Worm (Caenorhabditis elegans): Measurements from ENCODE around the gene sri-21.

The sri-21 gene

DNA sequence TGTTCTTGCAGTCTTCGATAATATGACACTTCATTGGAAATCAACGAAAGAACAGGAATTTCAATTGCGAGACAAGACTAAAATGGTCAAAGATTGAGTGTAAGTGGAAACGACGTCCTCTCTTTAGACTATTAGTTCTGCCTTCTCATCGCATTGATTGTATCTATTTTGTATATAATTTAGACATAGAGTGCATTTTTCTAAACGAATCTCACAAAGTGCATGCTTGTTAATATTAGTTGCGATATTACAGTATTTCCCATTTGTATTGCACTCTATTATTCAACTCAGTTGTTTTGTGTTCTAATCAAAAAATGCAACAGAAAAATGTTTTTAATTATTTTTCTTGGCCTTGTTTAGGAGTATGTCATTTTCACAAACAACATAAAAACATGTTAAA lies 11.3 kb upstream of the sri-21 start, which contains the start of gene nhr-93:
nhr-93 (minus strand) TSS at position 101 of the 400 bp plus-strand sequence.
- no peak for TF ChIP-seq ceh-16 (tag; optimal IDR thresholded peaks at IDR 0.05)
- no peak for TF ChIP-seq nhr-23 (tag; optimal IDR thresholded peaks at IDR 0.05)
- TF ChIP-seq snpc-4 (tag; optimal IDR thresholded peaks at IDR 0.05) = no peak
- no peak for TF ChIP-seq nhr-77 (tag; optimal IDR thresholded peaks at IDR 0.05)
- no peak for TF ChIP-seq nhr-12 (tag; optimal IDR thresholded peaks at IDR 0.05)
- no peak for TF ChIP-seq nhr-21 (tag; optimal IDR thresholded peaks at IDR 0.05)
- no peak for TF ChIP-seq sma-3 (GFP tag; optimal IDR thresholded peaks at IDR 0.05)
- no peak for TF ChIP-seq aly-2 (tag; optimal IDR thresholded peaks at IDR 0.05)
- no peak for TF ChIP-seq egl-27 (tag; optimal IDR thresholded peaks at IDR 0.05)
- no peak for TF ChIP-seq peb-1 (tag; optimal IDR thresholded peaks at IDR 0.05)
- no peak for TF ChIP-seq unc-39 (tag; optimal IDR thresholded peaks at IDR 0.05)
- TF ChIP-seq nhr-25 (tag; optimal IDR thresholded peaks at IDR 0.05) = no peak
- no peak for TF ChIP-seq nhr-11 (tag; optimal IDR thresholded peaks at IDR 0.05)
- TF ChIP-seq crh-2 (tag; optimal IDR thresholded peaks at IDR 0.05) = no peak
- no peak for TF ChIP-seq zag-1 (tag; optimal IDR thresholded peaks at IDR 0.05)
- TF ChIP-seq lin-39 (tag; optimal IDR thresholded peaks at IDR 0.05) = no peak
- no peak for TF ChIP-seq lin-13 (GFP tag; optimal IDR thresholded peaks at IDR 0.05)
- no peak for TF ChIP-seq lsy-2 (tag; optimal IDR thresholded peaks at IDR 0.05)
- no peak for TF ChIP-seq gmeb-1 (tag; optimal IDR thresholded peaks at IDR 0.05)
- TF ChIP-seq mab-5 (tag; optimal IDR thresholded peaks at IDR 0.05) = no peak

DNA sequence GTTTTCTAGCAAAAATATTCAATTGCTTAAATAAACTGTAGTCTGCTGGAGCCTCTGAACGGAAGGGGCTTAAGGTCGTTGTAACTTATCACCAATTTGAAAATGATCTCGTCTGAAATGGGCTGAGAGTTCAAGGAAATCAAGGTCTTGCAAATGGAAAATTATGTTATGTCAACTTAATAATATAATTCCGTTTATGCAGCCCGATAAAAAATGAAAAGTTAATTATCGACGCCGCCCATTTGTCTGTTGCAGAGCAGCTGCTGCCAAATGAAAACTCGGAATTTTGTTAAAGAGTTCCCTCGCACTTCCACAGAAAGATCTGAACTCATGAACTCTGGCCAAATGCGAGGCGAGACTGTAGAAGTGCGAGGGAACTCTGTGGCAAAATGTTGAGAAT lies 8.5 kb upstream of the sri-21 start, which contains the start of gene srbc-67:
srbc-67 (minus strand) TSS at position 101 of the 400 bp plus-strand sequence.
- TF ChIP-seq unc-39 (tag; optimal IDR thresholded peaks at IDR 0.05) = no peak
- no peak for TF ChIP-seq unc-62 (GFP tag; optimal IDR thresholded peaks at IDR 0.05)
- TF ChIP-seq sem-4 (tag; optimal IDR thresholded peaks at IDR 0.05) = no peak
- TF ChIP-seq ZK546.5 (tag; optimal IDR thresholded peaks at IDR 0.05) = no peak
- no peak for TF ChIP-seq nhr-237 (tag; optimal IDR thresholded peaks at IDR 0.05)
- TF ChIP-seq sma-3 (GFP tag; optimal IDR thresholded peaks at IDR 0.05) = no peak
- TF ChIP-seq aly-2 (tag; optimal IDR thresholded peaks at IDR 0.05) = no peak
- TF ChIP-seq F13H6.1 (tag; optimal IDR thresholded peaks at IDR 0.05) = no peak
- TF ChIP-seq mbf-1 (tag; optimal IDR thresholded peaks at IDR 0.05) = no peak
- TF ChIP-seq sma-9 (GFP tag; optimal IDR thresholded peaks at IDR 0.05) = no peak
- no peak for TF ChIP-seq sma-9 (tag; optimal IDR thresholded peaks at IDR 0.05)

DNA sequence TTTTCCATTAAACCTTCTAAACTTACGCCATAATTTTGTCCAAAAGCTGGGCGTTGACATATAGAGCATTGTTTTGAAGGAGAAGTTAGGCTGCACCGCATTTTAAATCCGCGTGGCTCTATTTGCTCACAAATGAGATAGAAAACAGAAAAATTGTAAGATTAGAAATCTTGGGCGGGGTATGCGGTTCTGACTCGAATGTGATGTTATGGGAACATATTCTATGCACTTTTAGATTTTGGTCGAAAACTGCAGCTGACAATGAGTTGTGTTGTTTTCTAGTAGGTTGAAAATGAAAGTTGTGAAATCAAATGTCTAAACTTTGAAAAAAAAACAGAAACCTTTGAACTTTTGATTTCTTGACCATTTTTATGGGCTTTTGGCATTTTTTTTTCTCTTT lies 6.3 kb upstream of the sri-21 start, which contains the start of gene nhr-222:
nhr-222 (minus strand) TSS at position 101 of the 400 bp plus-strand sequence.
- TF ChIP-seq unc-39 (tag; optimal IDR thresholded peaks at IDR 0.05) = no peak
- no peak for TF ChIP-seq sma-9 (GFP tag; optimal IDR thresholded peaks at IDR 0.05)
- TF ChIP-seq sma-9 (tag; optimal IDR thresholded peaks at IDR 0.05) = no peak
- TF ChIP-seq ama-1 (optimal IDR thresholded peaks at IDR 0.05) = no peak
- TF ChIP-seq crh-2 (tag; optimal IDR thresholded peaks at IDR 0.05) = no peak
- no peak for TF ChIP-seq snpc-4 (tag; optimal IDR thresholded peaks at IDR 0.05)
- TF ChIP-seq lin-13 (GFP tag; optimal IDR thresholded peaks at IDR 0.05) = no peak
- TF ChIP-seq sem-4 (tag; optimal IDR thresholded peaks at IDR 0.05) = no peak
- no peak for TF ChIP-seq ZK546.5 (tag; optimal IDR thresholded peaks at IDR 0.05)
- TF ChIP-seq unc-62 (GFP tag; optimal IDR thresholded peaks at IDR 0.05) = no peak
- TF ChIP-seq nhr-11 (tag; optimal IDR thresholded peaks at IDR 0.05) = no peak
- no peak for TF ChIP-seq F13H6.1 (tag; optimal IDR thresholded peaks at IDR 0.05)
- TF ChIP-seq ztf-1 (GFP tag; conservative IDR thresholded peaks at IDR 0.05) = no peak
- TF ChIP-seq skn-1 (tag; optimal IDR thresholded peaks at IDR 0.05) = no peak

DNA sequence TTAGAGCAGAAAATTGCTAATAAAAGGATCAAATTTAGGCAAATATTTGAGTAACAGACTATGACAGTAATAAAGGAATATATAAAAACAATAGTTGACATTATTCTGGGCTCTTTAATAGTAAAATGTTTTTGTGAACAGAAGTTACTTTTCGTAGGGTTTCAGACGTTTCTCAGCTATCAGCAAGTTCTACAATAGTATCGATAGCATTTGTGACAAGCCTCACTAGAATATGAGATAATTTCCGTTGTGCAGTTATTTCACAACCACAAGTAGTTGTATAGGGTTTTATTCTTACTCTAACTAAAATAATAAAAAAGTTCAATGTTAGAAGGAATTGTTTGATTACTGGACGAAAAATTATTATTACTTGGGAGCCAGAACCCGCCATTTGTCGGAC lies 3.1 kb upstream of the sri-21 start, which contains the start of gene srbc-68:
srbc-68 (minus strand) TSS at position 101 of the 400 bp plus-strand sequence.
- TF ChIP-seq lin-11 (tag; optimal IDR thresholded peaks at IDR 0.05) = no peak
- no peak for TF ChIP-seq dmd-4 (tag; optimal IDR thresholded peaks at IDR 0.05)
- no peak for TF ChIP-seq R02D3.7 (tag; optimal IDR thresholded peaks at IDR 0.05)

DNA sequence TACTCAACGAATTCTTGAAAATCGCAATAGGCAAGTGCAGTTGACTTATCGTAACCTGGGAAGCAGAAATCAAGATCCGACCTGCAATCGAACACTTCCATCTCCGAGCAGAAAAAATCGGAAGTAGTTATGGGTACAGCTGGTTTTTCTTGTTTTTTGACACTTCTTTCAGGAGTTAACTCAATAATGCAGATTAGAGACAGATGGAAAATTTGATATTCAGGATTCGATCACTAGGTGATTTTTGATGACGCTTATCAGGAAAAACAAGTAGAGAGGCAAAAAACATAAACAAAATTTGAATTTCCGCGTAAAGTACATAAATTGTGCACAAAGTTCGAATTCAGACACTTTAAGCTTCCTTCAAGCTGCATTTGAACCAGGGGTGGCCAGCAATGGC lies 855 bp upstream of the sri-21 start, which contains the start of gene srw-130:
srw-130 (minus strand) TSS at position 101 of the 400 bp plus-strand sequence.
- TF ChIP-seq Y55F3AM.14 (GFP tag; optimal IDR thresholded peaks at IDR 0.05) (no peak), nhr-6 (tag; optimal IDR thresholded peaks at IDR 0.05) (no peak), sma-9 (GFP tag; optimal IDR thresholded peaks at IDR 0.05) (no peak), sma-9 (tag; optimal IDR thresholded peaks at IDR 0.05) (no peak), unc-39 (tag; optimal IDR thresholded peaks at IDR 0.05) (no peak), crh-2 (tag; optimal IDR thresholded peaks at IDR 0.05) (no peak), ztf-11 (tag; optimal IDR thresholded peaks at IDR 0.05) (no peak), ztf-1 (GFP tag; conservative IDR thresholded peaks at IDR 0.05) (no peak), snpc-4 (tag; optimal IDR thresholded peaks at IDR 0.05) (no peak), ceh-16 (tag; optimal IDR thresholded peaks at IDR 0.05) (no peak)
